Fruit fly (Drosophila melanogaster): ENCODE data around the gene Pur-alpha.

dm6 chr4:554758-555157 is 3.1 kb upstream of the Pur-alpha start:
- no peak for TF ChIP-seq Myc (optimal IDR thresholded peaks at IDR 0.05)
- no peak for TF ChIP-seq psq (optimal IDR thresholded peaks at IDR 0.05)
- no peak for TF ChIP-seq ttk (optimal IDR thresholded peaks at IDR 0.05)
- TF ChIP-seq h (optimal IDR thresholded peaks at IDR 0.05), result no peak
- TF ChIP-seq Sin3A (optimal IDR thresholded peaks at IDR 0.05), result no peak

All from Kc167 (cell line).